Worm (Caenorhabditis elegans) whole organism, L4 larva: ENCODE results near the gene F14F9.3.

ENCODE experiments used
- D1046.2 ChIP-seq: fragments of 200-800 bp; sonication (Bioruptor generic); IDR thresholded peaks from 2 replicates; pipeline ENCODE4 v1.3.6; 2022; ENCODE audit warnings: missing genetic modification characterization, missing compliant biosample characterization
- R02D3.7 ChIP-seq: fragments of 150-350 bp; sonication (generic microtip); optimal IDR thresholded peaks from 3 replicates; lab custom pipeline; 2014; ENCODE audit warnings: missing biosample characterization, missing genetic modification characterization
- Y48G9A.11 ChIP-seq: fragments of 200-800 bp; sonication (Bioruptor generic); IDR thresholded peaks from 2 replicates; pipeline ENCODE4 v1.3.6; 2022; ENCODE audit warnings: missing genetic modification reagents, missing genetic modification characterization, missing compliant biosample characterization
- Y5F2A.4 ChIP-seq: fragments of 200-800 bp; sonication (Bioruptor generic); optimal IDR thresholded peaks from 2 replicates; lab custom pipeline; 2018; ENCODE audit warnings: mild to moderate bottlenecking, missing genetic modification characterization, missing compliant biosample characterization
- aha-1 ChIP-seq: fragments of 150-350 bp; peaks from one replicate; lab custom pipeline; 2014; ENCODE audit warnings: missing biosample characterization, missing genetic modification characterization
- aly-2 ChIP-seq: sonication (generic microtip); optimal IDR thresholded peaks from 2 replicates; lab custom pipeline; 2018; ENCODE audit warnings: missing biosample characterization, missing genetic modification characterization
- ceh-28 ChIP-seq: fragments of 150-350 bp; optimal IDR thresholded peaks from 2 replicates; lab custom pipeline; 2014; ENCODE audit warnings: missing biosample characterization, missing genetic modification reagents, missing genetic modification characterization
- ceh-62 ChIP-seq: sonication (generic microtip); optimal IDR thresholded peaks from 2 replicates; lab custom pipeline; 2017; ENCODE audit warnings: missing biosample characterization, missing genetic modification characterization
- dmd-8 ChIP-seq: fragments of 200-800 bp; sonication (Bioruptor generic); IDR thresholded peaks from 2 replicates; pipeline ENCODE4 v1.3.6; 2022; ENCODE audit warnings: missing genetic modification characterization, missing compliant biosample characterization
- dmd-9 ChIP-seq: fragments of 200-800 bp; sonication (Bioruptor generic); IDR thresholded peaks from 2 replicates; pipeline ENCODE4 v1.3.6; 2022; ENCODE audit warnings: missing genetic modification reagents, missing genetic modification characterization, missing compliant biosample characterization
- egl-43 ChIP-seq: fragments of 200-800 bp; sonication (Bioruptor generic); IDR thresholded peaks from 2 replicates; pipeline ENCODE4 v1.3.6; 2022; ENCODE audit warnings: missing genetic modification reagents, missing genetic modification characterization, missing compliant biosample characterization
- gei-8 ChIP-seq: fragments of 200-800 bp; sonication (Bioruptor generic); optimal IDR thresholded peaks from 2 replicates; lab custom pipeline; 2018; ENCODE audit warnings: mild to moderate bottlenecking, missing genetic modification characterization, missing compliant biosample characterization
- jun-1 ChIP-seq: fragments of 150-350 bp; optimal IDR thresholded peaks from 2 replicates; lab custom pipeline; 2014; ENCODE audit warnings: missing biosample characterization, missing genetic modification reagents, missing genetic modification characterization
- lin-13 ChIP-seq: fragments of 150-350 bp; optimal IDR thresholded peaks from 2 replicates; lab custom pipeline; 2014; ENCODE audit warnings: missing biosample characterization, missing genetic modification reagents, missing genetic modification characterization
- lin-15B ChIP-seq: fragments of 150-350 bp; sonication (generic microtip); optimal IDR thresholded peaks from 3 replicates; lab custom pipeline; 2014; ENCODE audit warnings: missing biosample characterization, missing genetic modification characterization
- lin-29 ChIP-seq: fragments of 200-800 bp; sonication (Bioruptor generic); IDR thresholded peaks from 2 replicates; pipeline ENCODE4 v1.3.6; 2022; ENCODE audit warnings: missing genetic modification reagents, missing genetic modification characterization, missing compliant biosample characterization
- mdl-1 ChIP-seq, 2 experiments: fragments of 150-350 bp in 1 of 2; sonication (generic microtip) in 1 of 2; optimal IDR thresholded peaks; 2 replicates each; lab custom pipeline; 2014 to 2017; ENCODE audit warnings: missing biosample characterization in 2 of 2, missing genetic modification characterization in 2 of 2
- mep-1 ChIP-seq: fragments of 150-350 bp; sonication (generic microtip); optimal IDR thresholded peaks from 3 replicates; lab custom pipeline; 2014; ENCODE audit warnings: missing biosample characterization, missing genetic modification characterization
- mxl-2 ChIP-seq: fragments of 200-800 bp; sonication (Bioruptor generic); conservative IDR thresholded peaks from 2 replicates; pipeline ENCODE4 v1.3.6; 2022; ENCODE audit warnings: missing genetic modification reagents, missing genetic modification characterization, missing compliant biosample characterization
- nhr-237 ChIP-seq: sonication (generic microtip); optimal IDR thresholded peaks from 2 replicates; lab custom pipeline; 2017; ENCODE audit warnings: missing biosample characterization, missing genetic modification characterization
- nhr-41 ChIP-seq: fragments of 200-800 bp; sonication (Bioruptor generic); IDR thresholded peaks from 2 replicates; pipeline ENCODE4 v1.3.6; 2022; ENCODE audit warnings: missing genetic modification reagents, missing genetic modification characterization, missing compliant biosample characterization
- nhr-48 ChIP-seq: sonication (generic microtip); optimal IDR thresholded peaks from 2 replicates; lab custom pipeline; 2016; ENCODE audit warnings: mild to moderate bottlenecking, missing genetic modification characterization, missing compliant biosample characterization
- nhr-76 ChIP-seq: fragments of 150-350 bp; optimal IDR thresholded peaks from 2 replicates; lab custom pipeline; 2014; ENCODE audit warnings: missing biosample characterization, missing genetic modification characterization
- pha-4 ChIP-seq, 2 experiments: fragments of 150-350 bp in 1 of 2; fragments of 200-800 bp in 1 of 2; sonication (Bioruptor generic) in 1 of 2; IDR thresholded peaks in 1 of 2; optimal IDR thresholded peaks in 1 of 2; 2 replicates each; pipeline versions ENCODE4 v1.3.6 to Lab custom; 2014 to 2022; ENCODE audit warnings: missing genetic modification characterization in 2 of 2, missing genetic modification reagents in 2 of 2, missing biosample characterization in 1 of 2, missing compliant biosample characterization in 1 of 2
- pqm-1 ChIP-seq: sonication (generic microtip); optimal IDR thresholded peaks from 2 replicates; lab custom pipeline; 2017; ENCODE audit warnings: missing biosample characterization, missing genetic modification characterization
- saeg-2 ChIP-seq: fragments of 200-800 bp; sonication (Bioruptor generic); IDR thresholded peaks from 2 replicates; pipeline ENCODE4 v1.3.6; 2022; ENCODE audit warnings: missing genetic modification reagents, missing genetic modification characterization, missing compliant biosample characterization
- snpc-1.2 ChIP-seq: fragments of 200-800 bp; sonication (Bioruptor generic); IDR thresholded peaks from 2 replicates; pipeline ENCODE4 v1.3.6; 2022; ENCODE audit warnings: missing genetic modification reagents, missing genetic modification characterization, missing compliant biosample characterization
- spr-1 ChIP-seq: sonication (generic microtip); optimal IDR thresholded peaks from 2 replicates; lab custom pipeline; 2016; ENCODE audit warnings: mild to moderate bottlenecking, missing genetic modification characterization, missing compliant biosample characterization
- tag-97 ChIP-seq: fragments of 200-800 bp; sonication (Bioruptor generic); IDR thresholded peaks from 2 replicates; pipeline ENCODE4 v1.3.6; 2022; ENCODE audit warnings: missing genetic modification characterization, missing compliant biosample characterization
- tra-1 ChIP-seq: fragments of 200-800 bp; sonication (Bioruptor generic); IDR thresholded peaks from 2 replicates; pipeline ENCODE4 v1.3.6; 2022; ENCODE audit warnings: missing genetic modification reagents, missing genetic modification characterization, missing compliant biosample characterization
- unc-62 ChIP-seq, 3 experiments: fragments of 150-350 bp in 1 of 3; sonication (generic microtip); optimal IDR thresholded peaks in 2 of 3; peaks in 1 of 3; 1 replicate in 1 of 3; 2 replicates in 2 of 3; lab custom pipeline; 2014 to 2017; ENCODE audit warnings: missing biosample characterization in 3 of 3, missing genetic modification characterization in 3 of 3, missing genetic modification reagents in 3 of 3, missing genotype in 1 of 3
- zag-1 ChIP-seq: fragments of 150-350 bp; optimal IDR thresholded peaks from 2 replicates; lab custom pipeline; 2014; ENCODE audit warnings: missing biosample characterization, missing genetic modification characterization
- zip-11 ChIP-seq: fragments of 200-800 bp; sonication (Bioruptor generic); IDR thresholded peaks from 2 replicates; pipeline ENCODE4 v1.3.6; 2022; ENCODE audit warnings: missing genetic modification characterization, missing compliant biosample characterization
- ztf-11 ChIP-seq: fragments of 150-350 bp; optimal IDR thresholded peaks from 2 replicates; lab custom pipeline; 2014; ENCODE audit warnings: missing biosample characterization, missing genetic modification characterization
- ztf-7 ChIP-seq: fragments of 150-350 bp; optimal IDR thresholded peaks from 2 replicates; lab custom pipeline; 2014; ENCODE audit warnings: missing biosample characterization, missing genetic modification characterization

Gene F14F9.3

ce11 chrV:5143785-5144184, 5.8 kb downstream of the F14F9.3 start, which contains the start of gene srh-129:
Gene srh-129 (minus strand): TSS chrV:5143885.
- TF ChIP-seq dmd-8 (GFP tag; lab: Robert Waterston, UW): no peak
- TF ChIP-seq, all 104 proteins: peak for 0

ce11 chrV:5144541-5144940, 6.5 kb downstream of the F14F9.3 start, which contains the start of gene F14F9.2:
Gene F14F9.2 (plus strand): TSS chrV:5144841.
- TF ChIP-seq egl-43 (no peak), unc-62 (GFP tag; optimal IDR thresholded peaks at IDR 0.05 in 1 of 2; lab: Kevin White, UChicago) (no peak), unc-62 (tag; optimal IDR thresholded peaks at IDR 0.05; lab: Kevin White, UChicago) (no peak), nhr-41 (GFP tag; lab: Robert Waterston, UW) (no peak), nhr-76 (no peak), lin-15B (tag; lab: Kevin White, UChicago) (no peak), pha-4 (GFP tag; IDR thresholded peaks at IDR 0.05; lab: Robert Waterston, UW) (no peak), pha-4 (tag; optimal IDR thresholded peaks at IDR 0.05; lab: Kevin White, UChicago) (no peak), mep-1 (tag; lab: Kevin White, UChicago) (no peak), ceh-28 (tag; lab: Kevin White, UChicago) (no peak), ceh-62 (tag; lab: Kevin White, UChicago) (no peak), dmd-9 (GFP tag; lab: Robert Waterston, UW) (no peak), lin-13 (no peak), nhr-48 (tag; lab: Kevin White, UChicago) (no peak)

- TF ChIP-seq Y48G9A.11 (GFP tag; lab: Robert Waterston, UW): no peak
- TF ChIP-seq jun-1 (tag; lab: Kevin White, UChicago): no peak
- no peak for TF ChIP-seq ztf-7 (tag; lab: Kevin White, UChicago)
- no peak for TF ChIP-seq aly-2 (tag; lab: Kevin White, UChicago)
Measured at ce11 chrV:5146394-5146793, 8.4 kb downstream of the F14F9.3 start, which contains the start of gene F14F9.6. Gene F14F9.6 (minus strand): TSS chrV:5146494.

DNA sequence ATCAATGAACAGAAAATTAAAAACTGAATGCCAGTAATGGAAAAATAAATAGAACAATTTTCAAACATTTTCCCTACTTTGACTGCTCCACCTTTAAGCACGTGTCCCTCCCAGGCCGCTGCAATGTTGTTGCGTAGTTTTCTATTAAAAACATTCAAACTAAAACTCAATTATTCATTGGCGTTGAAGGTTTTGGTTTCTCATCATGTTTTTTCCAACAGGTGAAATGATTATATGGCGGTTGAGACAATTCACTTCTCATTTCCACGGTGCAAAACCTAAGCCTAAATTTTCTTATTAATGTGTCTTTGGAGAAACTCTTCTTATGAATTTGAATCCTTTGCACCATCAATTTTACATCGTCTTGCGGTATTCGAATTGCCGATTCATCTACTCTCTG, 12.9 kb downstream of the F14F9.3 start, which contains the start of gene srh-130:
Gene srh-130 (plus strand): TSS at position 301 of the 400 bp plus-strand sequence.
- TF ChIP-seq unc-62 (GFP tag; optimal IDR thresholded peaks at IDR 0.05 in 1 of 2; lab: Kevin White, UChicago) (peak in 1 of 2 experiments; percentile 0), unc-62 (tag; optimal IDR thresholded peaks at IDR 0.05; lab: Kevin White, UChicago) (no peak), ztf-11 (tag; lab: Kevin White, UChicago) (no peak), gei-8 (no peak)

DNA sequence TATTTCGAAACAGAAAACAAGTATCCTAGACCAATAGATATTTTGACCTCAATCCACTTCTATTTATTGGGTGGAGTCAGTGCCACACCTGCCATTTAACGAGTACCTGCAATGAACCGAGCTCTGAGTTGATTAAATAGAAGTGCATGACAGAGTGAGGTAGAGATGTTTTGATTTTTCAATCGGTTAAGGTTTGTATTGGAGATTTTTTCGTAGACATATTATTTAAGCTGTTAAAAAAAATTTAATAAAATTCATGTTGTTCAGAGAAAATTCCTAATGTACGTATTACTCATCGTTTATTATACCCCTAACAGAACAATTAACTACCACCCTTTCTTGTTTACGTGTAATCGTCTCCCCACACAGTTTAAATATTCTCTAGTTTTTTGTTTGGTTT, 17.5 kb downstream of the F14F9.3 start, which contains the start of gene srx-38:
Gene srx-38 (minus strand): TSS at position 101 of the 400 bp plus-strand sequence.
- TF ChIP-seq saeg-2 (GFP tag; lab: Robert Waterston, UW): no peak
- no peak for TF ChIP-seq zip-11 (GFP tag; lab: Robert Waterston, UW)
- TF ChIP-seq pqm-1 (tag; lab: Kevin White, UChicago): no peak
- no peak for TF ChIP-seq unc-62 (GFP tag; optimal IDR thresholded peaks at IDR 0.05 in 1 of 2; lab: Kevin White, UChicago)
- TF ChIP-seq unc-62 (tag; optimal IDR thresholded peaks at IDR 0.05; lab: Kevin White, UChicago): no peak
- no peak for TF ChIP-seq nhr-237 (tag; lab: Kevin White, UChicago)
- TF ChIP-seq Y5F2A.4: no peak
- TF ChIP-seq tra-1: no peak
- TF ChIP-seq lin-29 (GFP tag; lab: Robert Waterston, UW): no peak
- TF ChIP-seq snpc-1.2: no peak
- no peak for TF ChIP-seq zag-1
- no peak for TF ChIP-seq mxl-2 (GFP tag; lab: Robert Waterston, UW)

DNA sequence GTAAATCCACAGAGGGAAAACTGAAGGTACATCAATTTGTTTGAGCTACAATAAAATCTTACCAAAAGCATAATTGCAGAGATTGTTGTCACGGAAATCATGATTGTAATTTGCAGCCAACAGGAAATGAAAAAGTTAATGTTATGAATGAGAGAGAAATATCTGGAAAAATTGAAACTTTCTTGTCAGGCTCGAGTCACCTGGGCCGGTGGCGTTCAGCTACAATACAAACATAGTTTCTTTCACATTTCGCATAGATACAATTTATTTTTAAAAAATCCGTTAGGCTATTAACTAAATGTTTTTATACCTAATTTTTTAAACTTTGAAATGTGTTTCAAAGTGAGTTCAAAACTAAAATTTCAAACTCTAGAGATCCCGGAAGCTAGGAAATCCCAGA, 19.6 kb downstream of the F14F9.3 start, which contains the start of gene srx-39:
Gene srx-39 (minus strand): TSS at position 101 of the 400 bp plus-strand sequence.
- no peak for TF ChIP-seq aly-2 (tag; lab: Kevin White, UChicago)
- no peak for TF ChIP-seq aha-1 (tag; lab: Kevin White, UChicago)
- no peak for TF ChIP-seq D1046.2
- no peak for TF ChIP-seq saeg-2 (GFP tag; lab: Robert Waterston, UW)
- no peak for TF ChIP-seq gei-8
- no peak for TF ChIP-seq mdl-1 (tag; optimal IDR thresholded peaks at IDR 0.05; lab: Kevin White, UChicago)
- no peak for TF ChIP-seq zip-11 (GFP tag; lab: Robert Waterston, UW)
- TF ChIP-seq tag-97 (GFP tag; lab: Robert Waterston, UW): no peak
- no peak for TF ChIP-seq R02D3.7 (tag; lab: Kevin White, UChicago)
- TF ChIP-seq spr-1 (tag; lab: Kevin White, UChicago): no peak
- TF ChIP-seq unc-62 (GFP tag; optimal IDR thresholded peaks at IDR 0.05 in 1 of 2; lab: Kevin White, UChicago): no peak
- TF ChIP-seq unc-62 (tag; optimal IDR thresholded peaks at IDR 0.05; lab: Kevin White, UChicago): no peak
